Fruit fly (Drosophila melanogaster): ENCODE data around the gene rpr.
A peak's percentile ranks its signal among the peaks of the same experiment; 100 is the strongest.

Gene rpr

dm6 chr3L:18402628-18403587, 4.7 kb upstream of the rpr start (continued):
- peak; percentile 47; the same call in 1 of the 2 replicates for TF ChIP-seq E2f1 (GFP tag; IDR thresholded peaks at IDR 0.05)
- TF ChIP-seq wor (GFP tag; IDR thresholded peaks at IDR 0.05) = peak; percentile 27; the same call in 1 of the 2 replicates
- TF ChIP-seq sim (GFP tag; IDR thresholded peaks at IDR 0.05) = 0 out of 2 replicates have a peak, but pooled peaks have one; percentile 6
- TF ChIP-seq tup (GFP tag; optimal IDR thresholded peaks at IDR 0.05) = peak; percentile 41
- TF ChIP-seq Oaz (GFP tag; IDR thresholded peaks at IDR 0.05) = no peak
- peak; percentile 83 for TF ChIP-seq CG11398 (GFP tag; optimal IDR thresholded peaks at IDR 0.05)
- TF ChIP-seq esg (GFP tag; conservative IDR thresholded peaks at IDR 0.05) = 0 out of 2 replicates have a peak, but pooled peaks have one; percentile 13
- peak; percentile 77 for TF ChIP-seq CG7839 (tag; optimal IDR thresholded peaks at IDR 0.05)
- peak; percentile 59 for TF ChIP-seq CG10209 (GFP tag; optimal IDR thresholded peaks at IDR 0.05)
- TF ChIP-seq abd-A (tag; optimal IDR thresholded peaks at IDR 0.05) = no peak
- TF ChIP-seq CG30403 (GFP tag; optimal IDR thresholded peaks at IDR 0.05) = peak; percentile 35
- peak; percentile 67 for TF ChIP-seq CG17829 (tag; optimal IDR thresholded peaks at IDR 0.05)
- peak; percentile 97 for TF ChIP-seq grn (GFP tag; optimal IDR thresholded peaks at IDR 0.05)
- peak; percentile 41; the same call in 1 of the 2 replicates for TF ChIP-seq CG32532 (GFP tag; IDR thresholded peaks at IDR 0.05)
- peak; percentile 52 for TF ChIP-seq nerfin-1 (tag; optimal IDR thresholded peaks at IDR 0.05)
- peak; percentile 46; the same call in 1 of the 2 replicates for TF ChIP-seq Atf6 (GFP tag; IDR thresholded peaks at IDR 0.05)
- no peak for TF ChIP-seq B-H2 (GFP tag; optimal IDR thresholded peaks at IDR 0.05)
- peak; percentile 64 for TF ChIP-seq CG15269 (tag; optimal IDR thresholded peaks at IDR 0.05)
- no peak for TF ChIP-seq C15 (GFP tag; IDR thresholded peaks at IDR 0.05)
- TF ChIP-seq Kr (GFP tag; optimal IDR thresholded peaks at IDR 0.05) = peak; percentile 97
- TF ChIP-seq Usf (GFP tag; optimal IDR thresholded peaks at IDR 0.05) = peak; percentile 36
- no peak for TF ChIP-seq usp (GFP tag; optimal IDR thresholded peaks at IDR 0.05)
- TF ChIP-seq sc (optimal IDR thresholded peaks at IDR 0.05) = no peak
- TF ChIP-seq sc (GFP tag; optimal IDR thresholded peaks at IDR 0.05) = peak; percentile 69
- TF ChIP-seq CG31224 (GFP tag; IDR thresholded peaks at IDR 0.05) = peak; percentile 38; the same call in 1 of the 2 replicates
- TF ChIP-seq pum (GFP tag; optimal IDR thresholded peaks at IDR 0.05) = peak; percentile 1
- TF ChIP-seq CG9932 (GFP tag; IDR thresholded peaks at IDR 0.05) = peak; percentile 40
- TF ChIP-seq Oli (tag; optimal IDR thresholded peaks at IDR 0.05) = peak; percentile 61
- TF ChIP-seq hkb (optimal IDR thresholded peaks at IDR 0.05) = no peak
- TF ChIP-seq hkb (GFP tag; IDR thresholded peaks at IDR 0.05) = 0 out of 2 replicates have a peak, but pooled peaks have one; percentile 18
- peak; percentile 48 for TF ChIP-seq trem (tag; optimal IDR thresholded peaks at IDR 0.05)
- TF ChIP-seq Ptx1 (GFP tag; IDR thresholded peaks at IDR 0.05) = peak; percentile 61
- peak; percentile 62 for TF ChIP-seq PHDP (tag; optimal IDR thresholded peaks at IDR 0.05)
- TF ChIP-seq CrebB (tag; optimal IDR thresholded peaks at IDR 0.05) = peak; percentile 34
- TF ChIP-seq cwo (GFP tag; optimal IDR thresholded peaks at IDR 0.05) = peak; percentile 41
- TF ChIP-seq CG12391 (tag; optimal IDR thresholded peaks at IDR 0.05) = peak; percentile 76
- 0 out of 2 replicates have a peak, but pooled peaks have one; percentile 6 for TF ChIP-seq onecut (GFP tag; IDR thresholded peaks at IDR 0.05)
- TF ChIP-seq CG9609 (GFP tag; optimal IDR thresholded peaks at IDR 0.05) = peak; percentile 40
- peak; percentile 22; the same call in 1 of the 2 replicates for TF ChIP-seq ranshi (GFP tag; IDR thresholded peaks at IDR 0.05)
- TF ChIP-seq fd3F (GFP tag; optimal IDR thresholded peaks at IDR 0.05) = no peak
- peak in 1 of 2 experiments; percentile 3 for TF ChIP-seq Hr78 (GFP tag; optimal IDR thresholded peaks at IDR 0.05)
- peak; percentile 13 for TF ChIP-seq HHEX (GFP tag; optimal IDR thresholded peaks at IDR 0.05)
- TF ChIP-seq eyg (GFP tag; optimal IDR thresholded peaks at IDR 0.05) = peak; percentile 29
- peak; percentile 20 for TF ChIP-seq bcd (GFP tag; optimal IDR thresholded peaks at IDR 0.05)
- no peak for TF ChIP-seq Dad (GFP tag; optimal IDR thresholded peaks at IDR 0.05)
- peak; percentile 18 for TF ChIP-seq CG4328 (GFP tag; optimal IDR thresholded peaks at IDR 0.05)
- no peak for TF ChIP-seq CG18011 (GFP tag; optimal IDR thresholded peaks at IDR 0.05)
- TF ChIP-seq bab2 (GFP tag; optimal IDR thresholded peaks at IDR 0.05) = peak; percentile 66

All from whole organism, embryonic.